Fruit fly (Drosophila melanogaster) whole organism, adult: ENCODE measurements around the gene CG8051.

Experiments
- CG33017 ChIP-seq: fragments of 200-800 bp; sonication (Bioruptor generic); optimal IDR thresholded peaks from 2 replicates; lab custom pipeline; 2018; ENCODE audit warnings: missing biosample characterization, mild to moderate bottlenecking, missing genetic modification characterization, moderate library complexity
- CG7045 ChIP-seq: fragments of 200-800 bp; sonication (Bioruptor generic); optimal IDR thresholded peaks from 2 replicates; lab custom pipeline; 2017; ENCODE audit warnings: missing biosample characterization, mild to moderate bottlenecking, missing genetic modification characterization
- CG7101 ChIP-seq: fragments of 200-800 bp; sonication (Bioruptor generic); optimal IDR thresholded peaks from 2 replicates; lab custom pipeline; 2018; ENCODE audit warnings: missing biosample characterization, mild to moderate bottlenecking, missing genetic modification characterization, moderate library complexity
- Crg-1 ChIP-seq: fragments of 200-800 bp; sonication (Bioruptor generic); optimal IDR thresholded peaks from 2 replicates; lab custom pipeline; 2016; ENCODE audit warnings: missing biosample characterization, missing genetic modification characterization
- bab1 ChIP-seq: fragments of 200-800 bp; sonication (Bioruptor generic); optimal IDR thresholded peaks from 3 replicates; lab custom pipeline; 2019; ENCODE audit warnings: missing biosample characterization, mild to moderate bottlenecking, missing genetic modification characterization, moderate library complexity
- cic ChIP-seq: fragments of 200-800 bp; sonication (Bioruptor generic); optimal IDR thresholded peaks from 2 replicates; lab custom pipeline; 2017; ENCODE audit warnings: missing biosample characterization, mild to moderate bottlenecking, missing genetic modification characterization, moderate library complexity
- cnc ChIP-seq, 2 experiments: fragments of >200 bp; optimal IDR thresholded peaks; 2 replicates each; lab custom pipeline; 2017
- kay ChIP-seq: fragments of 200-800 bp; sonication (Bioruptor generic); peaks from one replicate; lab custom pipeline; 2016; ENCODE audit warnings: missing biosample characterization, missing genetic modification characterization, borderline replicate concordance
- pad ChIP-seq: fragments of 200-800 bp; sonication (Bioruptor generic); optimal IDR thresholded peaks from 3 replicates; lab custom pipeline; 2017; ENCODE audit warnings: missing biosample characterization, missing genetic modification characterization, mild to moderate bottlenecking, moderate library complexity, missing genetic modification reagents
- tj ChIP-seq: fragments of 200-800 bp; sonication (Bioruptor generic); optimal IDR thresholded peaks from 3 replicates; lab custom pipeline; 2017; ENCODE audit warnings: missing biosample characterization, mild to moderate bottlenecking, missing genetic modification characterization, moderate library complexity

DNA sequence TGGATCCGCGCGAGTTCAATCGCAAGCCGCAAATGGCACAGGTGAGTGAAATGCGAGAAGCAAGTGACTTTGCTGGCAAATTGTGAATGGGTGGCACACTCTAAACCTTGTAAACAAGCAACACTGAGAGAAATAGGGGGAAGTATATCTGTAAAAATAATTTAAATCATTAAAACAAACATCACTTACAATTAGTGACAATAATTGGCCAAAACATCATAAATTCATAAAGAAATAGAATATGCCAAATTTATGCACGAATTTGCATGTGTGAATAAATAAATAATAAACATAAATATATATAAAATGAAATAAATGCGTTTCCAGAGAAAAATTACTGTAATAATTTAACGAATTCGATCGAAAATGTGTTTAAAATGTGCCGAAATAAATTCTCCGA is 45.2 kb downstream of the CG8051 start:
- peak; percentile 41 for TF ChIP-seq bab1 (GFP tag; lab: Kevin White, UChicago)
- TF ChIP-seq cnc (optimal IDR thresholded peaks at IDR 0.05; lab: Kevin White, UChicago), result no peak
- no peak for TF ChIP-seq tj (GFP tag; lab: Kevin White, UChicago)
- TF ChIP-seq cic (GFP tag; lab: Kevin White, UChicago), result no peak
- no peak for TF ChIP-seq pad (GFP tag; lab: Kevin White, UChicago)
- no peak for TF ChIP-seq CG7045 (GFP tag; lab: Kevin White, UChicago)
- TF ChIP-seq CG33017 (tag; lab: Kevin White, UChicago), result no peak
- TF ChIP-seq Crg-1 (GFP tag; lab: Kevin White, UChicago), result no peak
- peak; percentile 15 for TF ChIP-seq CG7101 (tag; lab: Kevin White, UChicago)
- no peak for TF ChIP-seq kay (GFP tag; lab: Kevin White, UChicago)
